Fruit fly (Drosophila melanogaster) whole organism, prepupa: ENCODE data around the gene CG42322.

ENCODE experiments used
- Blimp-1 ChIP-seq: fragments of 200-800 bp; sonication (Bioruptor generic); optimal IDR thresholded peaks from 3 replicates; lab custom pipeline; 2017; ENCODE audit warnings: missing biosample characterization, missing genetic modification characterization, mild to moderate bottlenecking, moderate library complexity, missing genetic modification reagents
- CG10631 ChIP-seq: fragments of 200-800 bp; sonication (Bioruptor generic); optimal IDR thresholded peaks from 2 replicates; lab custom pipeline; 2016; ENCODE audit warnings: missing biosample characterization, missing genetic modification characterization
- CG10669 ChIP-seq: fragments of 200-800 bp; sonication (Bioruptor generic); optimal IDR thresholded peaks from 3 replicates; lab custom pipeline; 2018; ENCODE audit warnings: missing biosample characterization, mild to moderate bottlenecking, missing genetic modification characterization, moderate library complexity
- CG11902 ChIP-seq: fragments of 200-800 bp; sonication (Bioruptor generic); optimal IDR thresholded peaks from 3 replicates; lab custom pipeline; 2016; ENCODE audit warnings: missing biosample characterization, missing genetic modification characterization
- CG1621 ChIP-seq: fragments of 200-800 bp; sonication (Bioruptor generic); optimal IDR thresholded peaks from 3 replicates; lab custom pipeline; 2018; ENCODE audit warnings: missing biosample characterization, mild to moderate bottlenecking, missing genetic modification characterization
- CG16779 ChIP-seq: fragments of 200-800 bp; sonication (Bioruptor generic); optimal IDR thresholded peaks from 3 replicates; lab custom pipeline; 2017; ENCODE audit warnings: missing biosample characterization, mild to moderate bottlenecking, missing genetic modification characterization
- CG3032 ChIP-seq: fragments of 200-800 bp; optimal IDR thresholded peaks from 2 replicates; lab custom pipeline; 2019; ENCODE audit warnings: missing biosample characterization, mild to moderate bottlenecking, missing genetic modification characterization, moderate library complexity
- CG32006 ChIP-seq: fragments of 200-800 bp; sonication (Bioruptor generic); optimal IDR thresholded peaks from 3 replicates; lab custom pipeline; 2017; ENCODE audit warnings: missing biosample characterization, mild to moderate bottlenecking, missing genetic modification characterization
- CG34406 ChIP-seq: fragments of 200-800 bp; sonication (Bioruptor generic); optimal IDR thresholded peaks from 3 replicates; lab custom pipeline; 2016; ENCODE audit warnings: missing biosample characterization, missing genetic modification characterization
- CG3919 ChIP-seq: fragments of 200-800 bp; sonication (Bioruptor generic); optimal IDR thresholded peaks from 3 replicates; lab custom pipeline; 2016; ENCODE audit warnings: missing biosample characterization, missing genetic modification characterization
- CG4318 ChIP-seq: fragments of 200-800 bp; sonication (Bioruptor generic); optimal IDR thresholded peaks from 3 replicates; lab custom pipeline; 2017; ENCODE audit warnings: missing biosample characterization, mild to moderate bottlenecking, missing genetic modification characterization
- CG6163 ChIP-seq: fragments of 200-800 bp; sonication (Bioruptor generic); IDR thresholded peaks from 3 replicates; pipeline ENCODE4 v1.3.6; 2022; ENCODE audit warnings: missing biosample characterization, missing genetic modification characterization
- CG6276 ChIP-seq: fragments of 200-800 bp; sonication (Bioruptor generic); optimal IDR thresholded peaks from 2 replicates; lab custom pipeline; 2017; ENCODE audit warnings: missing biosample characterization, mild to moderate bottlenecking, missing genetic modification characterization
- CG6792 ChIP-seq: fragments of 200-800 bp; sonication (Bioruptor generic); optimal IDR thresholded peaks from 3 replicates; lab custom pipeline; 2016; ENCODE audit warnings: missing biosample characterization, missing genetic modification characterization
- CG6854 ChIP-seq: fragments of 200-800 bp; sonication (Bioruptor generic); optimal IDR thresholded peaks from 2 replicates; lab custom pipeline; 2017; ENCODE audit warnings: missing biosample characterization, mild to moderate bottlenecking, missing genetic modification characterization
- CG7368 ChIP-seq: fragments of 200-800 bp; sonication (Bioruptor generic); optimal IDR thresholded peaks from 3 replicates; lab custom pipeline; 2016; ENCODE audit warnings: missing biosample characterization, missing genetic modification characterization
- CG8119 ChIP-seq: fragments of 200-800 bp; sonication (Bioruptor generic); IDR thresholded peaks from 3 replicates; pipeline ENCODE4 v1.3.6; 2022; ENCODE audit warnings: missing biosample characterization, missing genetic modification characterization
- CG8319 ChIP-seq: fragments of 200-800 bp; sonication (Bioruptor generic); optimal IDR thresholded peaks from 3 replicates; lab custom pipeline; 2016; ENCODE audit warnings: missing biosample characterization, missing genetic modification characterization
- CG9139 ChIP-seq: fragments of 200-800 bp; sonication (Bioruptor generic); optimal IDR thresholded peaks from 3 replicates; lab custom pipeline; 2017; ENCODE audit warnings: missing biosample characterization, mild to moderate bottlenecking, missing genetic modification characterization
- Eip75B ChIP-seq: fragments of 200-800 bp; sonication (Bioruptor generic); optimal IDR thresholded peaks from 3 replicates; lab custom pipeline; 2016; ENCODE audit warnings: missing biosample characterization, missing genetic modification characterization
- Eip78C ChIP-seq: fragments of 200-800 bp; sonication (Bioruptor generic); peaks from one replicate; lab custom pipeline; 2016; ENCODE audit warnings: missing biosample characterization, missing genetic modification characterization
- Eip93F ChIP-seq: fragments of 200-800 bp; sonication (Bioruptor generic); optimal IDR thresholded peaks from 2 replicates; lab custom pipeline; 2016; ENCODE audit warnings: missing biosample characterization, mild to moderate bottlenecking, missing genetic modification characterization
- Ets21C ChIP-seq: fragments of 200-800 bp; sonication (Bioruptor generic); optimal IDR thresholded peaks from 3 replicates; lab custom pipeline; 2016; ENCODE audit warnings: missing biosample characterization, missing genetic modification characterization
- Ets96B ChIP-seq: fragments of 200-800 bp; optimal IDR thresholded peaks from 2 replicates; lab custom pipeline; 2019; ENCODE audit warnings: missing biosample characterization, mild to moderate bottlenecking, missing genetic modification characterization, moderate library complexity
- Gug ChIP-seq: fragments of 200-800 bp; sonication (Bioruptor generic); IDR thresholded peaks from 2 replicates; pipeline ENCODE4 v1.3.6; 2022; ENCODE audit warnings: missing biosample characterization, missing genetic modification characterization
- Hr38 ChIP-seq: sonication (Bioruptor generic); optimal IDR thresholded peaks from 2 replicates; lab custom pipeline; 2016; ENCODE audit warnings: missing biosample characterization, missing genetic modification characterization
- Hr39 ChIP-seq: fragments of 200-800 bp; sonication (Bioruptor generic); optimal IDR thresholded peaks from 2 replicates; lab custom pipeline; 2016; ENCODE audit warnings: missing biosample characterization, missing genetic modification characterization
- Hr4 ChIP-seq: fragments of 200-800 bp; sonication (Bioruptor generic); optimal IDR thresholded peaks from 3 replicates; lab custom pipeline; 2016; ENCODE audit warnings: missing biosample characterization, missing genetic modification characterization
- Met ChIP-seq: fragments of 200-800 bp; sonication (Bioruptor generic); optimal IDR thresholded peaks from 3 replicates; lab custom pipeline; 2016; ENCODE audit warnings: missing biosample characterization, missing genetic modification characterization
- Smox ChIP-seq: fragments of 200-800 bp; sonication (Bioruptor generic); optimal IDR thresholded peaks from 3 replicates; lab custom pipeline; 2016; ENCODE audit warnings: missing biosample characterization, missing genetic modification characterization
- Sox14 ChIP-seq: fragments of 200-800 bp; sonication (Bioruptor generic); optimal IDR thresholded peaks from 3 replicates; lab custom pipeline; 2016; ENCODE audit warnings: missing biosample characterization, missing genetic modification characterization
- Sox15 ChIP-seq: fragments of 200-800 bp; sonication (Bioruptor generic); optimal IDR thresholded peaks from 3 replicates; lab custom pipeline; 2016; ENCODE audit warnings: missing biosample characterization, missing genetic modification characterization
- achi ChIP-seq: fragments of 200-800 bp; sonication (Bioruptor generic); optimal IDR thresholded peaks from 3 replicates; lab custom pipeline; 2016; ENCODE audit warnings: missing biosample characterization, missing genetic modification characterization
- acj6 ChIP-seq: fragments of 200-800 bp; sonication (Bioruptor generic); optimal IDR thresholded peaks from 3 replicates; lab custom pipeline; 2016; ENCODE audit warnings: missing biosample characterization, missing genetic modification characterization
- cyc ChIP-seq: fragments of 200-800 bp; sonication (Bioruptor generic); optimal IDR thresholded peaks from 3 replicates; lab custom pipeline; 2016; ENCODE audit warnings: missing biosample characterization, missing genetic modification characterization
- dac ChIP-seq: fragments of 200-800 bp; sonication (Bioruptor generic); optimal IDR thresholded peaks from 2 replicates; lab custom pipeline; 2017; ENCODE audit warnings: missing biosample characterization, mild to moderate bottlenecking, missing genetic modification characterization
- dsx ChIP-seq: fragments of 200-800 bp; optimal IDR thresholded peaks from 3 replicates; lab custom pipeline; 2019; ENCODE audit warnings: missing biosample characterization, mild to moderate bottlenecking, missing genetic modification characterization, moderate library complexity; ENCODE audit not compliant: poor library complexity, severe bottlenecking
- eg ChIP-seq: fragments of 200-800 bp; sonication (Bioruptor generic); IDR thresholded peaks from 3 replicates; pipeline ENCODE4 v1.3.6; 2022; ENCODE audit warnings: missing biosample characterization, missing genetic modification characterization
- esn ChIP-seq: fragments of 200-800 bp; sonication (Bioruptor generic); optimal IDR thresholded peaks from 2 replicates; lab custom pipeline; 2016; ENCODE audit warnings: missing biosample characterization, mild to moderate bottlenecking, missing genetic modification characterization, moderate library complexity
- fd59A ChIP-seq: fragments of 200-800 bp; sonication (Bioruptor generic); optimal IDR thresholded peaks from 2 replicates; lab custom pipeline; 2017; ENCODE audit warnings: missing biosample characterization, mild to moderate bottlenecking, missing genetic modification characterization, missing genetic modification reagents
- fd85E ChIP-seq: fragments of 200-800 bp; sonication (Bioruptor generic); optimal IDR thresholded peaks from 3 replicates; lab custom pipeline; 2016; ENCODE audit warnings: missing biosample characterization, missing genetic modification characterization
- fkh ChIP-seq: fragments of 200-800 bp; sonication (Bioruptor generic); optimal IDR thresholded peaks from 3 replicates; lab custom pipeline; 2017; ENCODE audit warnings: missing biosample characterization, mild to moderate bottlenecking, missing genetic modification characterization, moderate library complexity
- lz ChIP-seq: fragments of 200-800 bp; sonication (Bioruptor generic); optimal IDR thresholded peaks from 3 replicates; lab custom pipeline; 2016; ENCODE audit warnings: missing biosample characterization, missing genetic modification characterization
- pdm3 ChIP-seq: fragments of 200-800 bp; sonication (Bioruptor generic); optimal IDR thresholded peaks from 3 replicates; lab custom pipeline; 2016; ENCODE audit warnings: missing biosample characterization, missing genetic modification characterization
- salr ChIP-seq, 2 experiments: fragments of 200-800 bp; sonication (Bioruptor generic); optimal IDR thresholded peaks; 3 replicates each; lab custom pipeline; 2016 to 2018; ENCODE audit warnings: missing biosample characterization in 2 of 2, missing genetic modification characterization in 2 of 2, mild to moderate bottlenecking in 1 of 2
- spab ChIP-seq: fragments of 200-800 bp; sonication (Bioruptor generic); optimal IDR thresholded peaks from 2 replicates; lab custom pipeline; 2017; ENCODE audit warnings: missing biosample characterization, mild to moderate bottlenecking, missing genetic modification characterization, missing genetic modification reagents
- ss ChIP-seq, 2 experiments: fragments of 200-800 bp; sonication (Bioruptor generic); optimal IDR thresholded peaks; 2 replicates in 1 of 2; 3 replicates in 1 of 2; lab custom pipeline; 2017 to 2018; ENCODE audit warnings: mild to moderate bottlenecking in 2 of 2, missing biosample characterization in 2 of 2, missing genetic modification characterization in 2 of 2, moderate library complexity in 1 of 2
- svp ChIP-seq: fragments of 200-800 bp; sonication (Bioruptor generic); peaks from one replicate; lab custom pipeline; 2016; ENCODE audit warnings: missing biosample characterization, missing genetic modification characterization
- topi ChIP-seq: fragments of 200-800 bp; sonication (Bioruptor generic); optimal IDR thresholded peaks from 3 replicates; lab custom pipeline; 2016; ENCODE audit warnings: missing biosample characterization, missing genetic modification characterization
- vri ChIP-seq: fragments of 200-800 bp; sonication (Bioruptor generic); optimal IDR thresholded peaks from 3 replicates; lab custom pipeline; 2016; ENCODE audit warnings: missing biosample characterization, mild to moderate bottlenecking, missing genetic modification characterization

Gene CG42322

dm6 chr3R:20784436-20785368, 44.8 kb downstream of the CG42322 start:
- no peak for TF ChIP-seq CG10631 (GFP tag; lab: Kevin White, UChicago)
- no peak for TF ChIP-seq Smox (GFP tag; lab: Kevin White, UChicago)
- TF ChIP-seq spab (GFP tag; lab: Kevin White, UChicago): no peak
- no peak for TF ChIP-seq Ets96B (tag; lab: Kevin White, UChicago)
- no peak for TF ChIP-seq CG8319 (GFP tag; lab: Kevin White, UChicago)
- peak; percentile 5 for TF ChIP-seq CG1621
- peak; percentile 67 for TF ChIP-seq dsx (GFP tag; lab: Kevin White, UChicago)
- TF ChIP-seq CG6276 (GFP tag; lab: Kevin White, UChicago): peak; percentile 47
- TF ChIP-seq CG34406 (GFP tag; lab: Kevin White, UChicago): no peak
- peak; percentile 40 to 56 for TF ChIP-seq salr (GFP tag; optimal IDR thresholded peaks at IDR 0.05; lab: Kevin White, UChicago)
- TF ChIP-seq cyc (GFP tag; lab: Kevin White, UChicago): no peak
- TF ChIP-seq dac: no peak
- no peak for TF ChIP-seq pdm3
- peak; percentile 75; the same call in 2 of the 3 replicates for TF ChIP-seq eg (GFP tag; lab: Robert Waterston, UW)
- peak; percentile 50 for TF ChIP-seq svp (GFP tag; lab: Kevin White, UChicago)
- peak; percentile 25 for TF ChIP-seq CG32006 (GFP tag; lab: Kevin White, UChicago)
- TF ChIP-seq CG6163 (GFP tag; lab: Robert Waterston, UW): peak; percentile 76
- TF ChIP-seq esn (GFP tag; lab: Kevin White, UChicago): no peak
- TF ChIP-seq Eip78C (GFP tag; lab: Kevin White, UChicago): peak; percentile 18
- TF ChIP-seq fd59A (GFP tag; lab: Kevin White, UChicago): no peak
- TF ChIP-seq CG7368 (GFP tag; lab: Kevin White, UChicago): peak; percentile 40
- TF ChIP-seq Sox14: no peak
- peak; percentile 39 for TF ChIP-seq CG3919 (GFP tag; lab: Kevin White, UChicago)
- TF ChIP-seq CG9139: peak; percentile 62
- TF ChIP-seq CG8119 (GFP tag; lab: Robert Waterston, UW): peak; percentile 58; the same call in 2 of the 3 replicates
- no peak for TF ChIP-seq Ets21C (GFP tag; lab: Kevin White, UChicago)
- TF ChIP-seq Hr39 (GFP tag; lab: Kevin White, UChicago): no peak
- TF ChIP-seq Hr4 (GFP tag; lab: Kevin White, UChicago): no peak
- no peak for TF ChIP-seq Hr38 (GFP tag; lab: Kevin White, UChicago)
- no peak for TF ChIP-seq lz (GFP tag; lab: Kevin White, UChicago)
- TF ChIP-seq Eip75B: no peak
- TF ChIP-seq CG4318 (GFP tag; lab: Kevin White, UChicago): no peak
- no peak for TF ChIP-seq CG10669 (GFP tag; lab: Kevin White, UChicago)
- peak; percentile 58 for TF ChIP-seq vri (GFP tag; lab: Kevin White, UChicago)
- TF ChIP-seq CG6854 (GFP tag; lab: Kevin White, UChicago): peak; percentile 47
- peak; percentile 67 for TF ChIP-seq Blimp-1 (GFP tag; lab: Kevin White, UChicago)
- no peak for TF ChIP-seq CG11902 (GFP tag; lab: Kevin White, UChicago)
- TF ChIP-seq CG16779: peak; percentile 60
- peak; percentile 38 to 74 for TF ChIP-seq ss (GFP tag; optimal IDR thresholded peaks at IDR 0.05; lab: Kevin White, UChicago)
- TF ChIP-seq topi (GFP tag; lab: Kevin White, UChicago): no peak
- TF ChIP-seq achi (GFP tag; lab: Kevin White, UChicago): peak; percentile 44
- no peak for TF ChIP-seq CG6792 (GFP tag; lab: Kevin White, UChicago)
- peak; percentile 63 for TF ChIP-seq Gug
- no peak for TF ChIP-seq acj6 (GFP tag; lab: Kevin White, UChicago)
- no peak for TF ChIP-seq fkh (GFP tag; lab: Kevin White, UChicago)
- no peak for TF ChIP-seq Sox15 (GFP tag; lab: Kevin White, UChicago)
- no peak for TF ChIP-seq Eip93F
- peak; percentile 23 for TF ChIP-seq CG3032 (tag; lab: Kevin White, UChicago)
- peak; percentile 26 for TF ChIP-seq Met (GFP tag; lab: Kevin White, UChicago)
- no peak for TF ChIP-seq fd85E (GFP tag; lab: Kevin White, UChicago)
